Worm (Caenorhabditis elegans) whole organism, L4 larva: ENCODE measurements around the gene Y97E10AR.6.

Experiments used
- D1046.2 ChIP-seq: fragments of 200-800 bp; sonication (Bioruptor generic); IDR thresholded peaks from 2 replicates; pipeline ENCODE4 v1.3.6; 2022; ENCODE audit warnings: missing genetic modification characterization, missing compliant biosample characterization
- daf-19 ChIP-seq: fragments of 200-800 bp; sonication (Bioruptor generic); conservative IDR thresholded peaks from 2 replicates; pipeline ENCODE4 v1.3.6; 2022; ENCODE audit warnings: missing genetic modification characterization, missing compliant biosample characterization
- dpl-1 ChIP-seq: fragments of 150-350 bp; optimal IDR thresholded peaks from 2 replicates; lab custom pipeline; 2014; ENCODE audit warnings: missing biosample characterization, missing genetic modification reagents, missing genetic modification characterization
- lin-13 ChIP-seq: fragments of 150-350 bp; optimal IDR thresholded peaks from 2 replicates; lab custom pipeline; 2014; ENCODE audit warnings: missing biosample characterization, missing genetic modification reagents, missing genetic modification characterization
- madf-5 ChIP-seq, 2 experiments: fragments of 200-800 bp; sonication (Bioruptor generic); IDR thresholded peaks; 2 replicates each; pipeline ENCODE4 v1.3.6; 2022; ENCODE audit warnings: missing compliant biosample characterization in 2 of 2, missing genetic modification characterization in 2 of 2
- nhr-11 ChIP-seq: fragments of 150-350 bp; optimal IDR thresholded peaks from 2 replicates; lab custom pipeline; 2014; ENCODE audit warnings: missing biosample characterization, missing genetic modification characterization
- nhr-237 ChIP-seq: sonication (generic microtip); optimal IDR thresholded peaks from 2 replicates; lab custom pipeline; 2017; ENCODE audit warnings: missing biosample characterization, missing genetic modification characterization
- nhr-25 ChIP-seq: sonication (generic microtip); optimal IDR thresholded peaks from 2 replicates; lab custom pipeline; 2017; ENCODE audit warnings: missing genetic modification characterization, mild to moderate bottlenecking, missing compliant biosample characterization, antibody characterized with exemption, moderate library complexity, borderline replicate concordance; ENCODE audit not compliant: insufficient read depth
- nhr-6 ChIP-seq: fragments of 150-350 bp; optimal IDR thresholded peaks from 2 replicates; lab custom pipeline; 2014; ENCODE audit warnings: missing biosample characterization, missing genetic modification characterization
- snpc-1.2 ChIP-seq: fragments of 200-800 bp; sonication (Bioruptor generic); IDR thresholded peaks from 2 replicates; pipeline ENCODE4 v1.3.6; 2022; ENCODE audit warnings: missing genetic modification reagents, missing genetic modification characterization, missing compliant biosample characterization

- TF ChIP-seq snpc-1.2 (GFP tag; lab: Robert Waterston, UW) (no peak), nhr-6 (tag; lab: Kevin White, UChicago) (no peak), dpl-1 (no peak), madf-5 (GFP tag; IDR thresholded peaks at IDR 0.05; lab: Robert Waterston, UW) (no peak), nhr-11 (tag; lab: Kevin White, UChicago) (no peak), daf-19 (GFP tag; lab: Robert Waterston, UW) (no peak), nhr-237 (tag; lab: Kevin White, UChicago) (no peak), nhr-25 (tag; lab: Kevin White, UChicago) (no peak), D1046.2 (GFP tag; lab: Robert Waterston, UW) (no peak), lin-13 (GFP tag; lab: Kevin White, UChicago) (no peak)
These were observed 8.3 kb upstream of the Y97E10AR.6 start, which contains the start of gene ech-3 for ce11 chrV:8022040-8022439.
